Worm (Caenorhabditis elegans): ENCODE measurements around the gene C25H3.15.

C25H3.15 gene

ce11 chrII:5710835-5711234 is 45.7 kb downstream of the C25H3.15 start:
- TF ChIP-seq unc-62 (GFP tag; optimal IDR thresholded peaks at IDR 0.05 in 1 of 2) (peak in 1 of 2 experiments; percentile 53), unc-62 (tag; optimal IDR thresholded peaks at IDR 0.05) (no peak), daf-16 (GFP tag; optimal IDR thresholded peaks at IDR 0.05) (no peak), daf-16 (tag; optimal IDR thresholded peaks at IDR 0.05) (no peak)

- TF ChIP-seq php-3 (GFP tag; IDR thresholded peaks at IDR 0.05) (0 out of 2 replicates have a peak, but pooled peaks have one; percentile 25), pqm-1 (tag; optimal IDR thresholded peaks at IDR 0.05) (no peak), D1046.2 (GFP tag; IDR thresholded peaks at IDR 0.05) (no peak), egl-43 (GFP tag; IDR thresholded peaks at IDR 0.05) (no peak), mdt-29 (GFP tag; IDR thresholded peaks at IDR 0.05) (no peak), snpc-1.2 (GFP tag; IDR thresholded peaks at IDR 0.05) (0 out of 2 replicates have a peak, but pooled peaks have one; percentile 8), T20F7.1 (GFP tag; optimal IDR thresholded peaks at IDR 0.05) (peak; percentile 30), arid-1 (GFP tag; conservative IDR thresholded peaks at IDR 0.05) (0 out of 2 replicates have a peak, but pooled peaks have one; percentile 20), gei-8 (GFP tag; optimal IDR thresholded peaks at IDR 0.05) (no peak), cey-2 (tag; optimal IDR thresholded peaks at IDR 0.05; ENCODE audit: borderline replicate concordance, insufficient read depth) (no peak), F44E2.7 (GFP tag; IDR thresholded peaks at IDR 0.05) (no peak), unc-130 (GFP tag; optimal IDR thresholded peaks at IDR 0.05) (no peak), lin-1 (GFP tag; IDR thresholded peaks at IDR 0.05) (no peak), ceh-44 (GFP tag; IDR thresholded peaks at IDR 0.05) (no peak), daf-19 (GFP tag; conservative IDR thresholded peaks at IDR 0.05) (no peak), ceh-82 (tag; optimal IDR thresholded peaks at IDR 0.05) (no peak), unc-39 (tag; optimal IDR thresholded peaks at IDR 0.05) (no peak), nhr-42 (GFP tag; IDR thresholded peaks at IDR 0.05) (no peak), jun-1 (tag; optimal IDR thresholded peaks at IDR 0.05) (no peak), mes-2 (tag; optimal IDR thresholded peaks at IDR 0.05; ENCODE audit: poor library complexity, severe bottlenecking) (peak; percentile 4), Y48G9A.11 (GFP tag; IDR thresholded peaks at IDR 0.05) (peak; percentile 26; the same call in 1 of the 2 replicates), ama-1 (optimal IDR thresholded peaks at IDR 0.05) (peak; percentile 81), nhr-25 (tag; optimal IDR thresholded peaks at IDR 0.05; ENCODE audit: borderline replicate concordance, insufficient read depth) (no peak), mxl-3 (GFP tag; optimal IDR thresholded peaks at IDR 0.05) (no peak), skn-1 (tag; optimal IDR thresholded peaks at IDR 0.05) (no peak), nhr-41 (GFP tag; IDR thresholded peaks at IDR 0.05) (no peak), ceh-62 (tag; optimal IDR thresholded peaks at IDR 0.05) (no peak), zip-2 (tag; optimal IDR thresholded peaks at IDR 0.05) (no peak), F10B5.3 (tag; optimal IDR thresholded peaks at IDR 0.05) (no peak), spr-3 (GFP tag; optimal IDR thresholded peaks at IDR 0.05) (no peak), hif-1 (tag; optimal IDR thresholded peaks at IDR 0.05) (no peak), spr-1 (tag; optimal IDR thresholded peaks at IDR 0.05) (peak; percentile 34), pha-4 (GFP tag; IDR thresholded peaks at IDR 0.05) (no peak), pha-4 (tag; optimal IDR thresholded peaks at IDR 0.05) (no peak), zip-11 (GFP tag; IDR thresholded peaks at IDR 0.05) (no peak), ceh-32 (tag; optimal IDR thresholded peaks at IDR 0.05; ENCODE audit: poor library complexity) (no peak), dmd-9 (GFP tag; IDR thresholded peaks at IDR 0.05) (no peak), aha-1 (tag) (no peak), ctbp-1 (GFP tag; IDR thresholded peaks at IDR 0.05) (no peak), lin-15B (tag; optimal IDR thresholded peaks at IDR 0.05) (no peak), snpc-4 (tag; optimal IDR thresholded peaks at IDR 0.05) (no peak), lsy-2 (tag; optimal IDR thresholded peaks at IDR 0.05) (no peak), mxl-2 (GFP tag; conservative IDR thresholded peaks at IDR 0.05) (no peak), mep-1 (tag; optimal IDR thresholded peaks at IDR 0.05) (peak; percentile 5)
These were observed 47.0 kb downstream of the C25H3.15 start for ce11 chrII:5712126-5712525.
